Fruit fly (Drosophila melanogaster): ENCODE results near the gene CG10481.

- TF ChIP-seq CrebA (GFP tag; optimal IDR thresholded peaks at IDR 0.05; ENCODE audit: borderline replicate concordance) = no peak
- no peak for TF ChIP-seq fru (GFP tag; optimal IDR thresholded peaks at IDR 0.05)
- no peak for TF ChIP-seq Dfd (GFP tag; optimal IDR thresholded peaks at IDR 0.05)
- no peak for TF ChIP-seq Abd-B (GFP tag; optimal IDR thresholded peaks at IDR 0.05)
- TF ChIP-seq Myc (optimal IDR thresholded peaks at IDR 0.05) = no peak
- no peak for TF ChIP-seq psq (GFP tag; optimal IDR thresholded peaks at IDR 0.05)
- no peak for TF ChIP-seq h (GFP tag; optimal IDR thresholded peaks at IDR 0.05)
- no peak for TF ChIP-seq Mio (GFP tag; optimal IDR thresholded peaks at IDR 0.05)
- TF ChIP-seq Rel (GFP tag; optimal IDR thresholded peaks at IDR 0.05) = no peak
- no peak for TF ChIP-seq Rel (tag; optimal IDR thresholded peaks at IDR 0.05)
- no peak for TF ChIP-seq Hr78 (GFP tag; optimal IDR thresholded peaks at IDR 0.05)
- no peak for TF ChIP-seq pan (optimal IDR thresholded peaks at IDR 0.05)
Measured at dm6 chr2L:19872109-19872508, 20.2 kb downstream of the CG10481 start.

All from whole organism, wandering third instar larva.